Worm (Caenorhabditis elegans): ENCODE results near the gene hsb-1.

Gene hsb-1

ce11 chrIV:12551944-12552343, 15.1 kb downstream of the hsb-1 start:
- TF ChIP-seq fos-1 (tag; optimal IDR thresholded peaks at IDR 0.05), result no peak
- no peak for TF ChIP-seq egl-27 (tag; optimal IDR thresholded peaks at IDR 0.05)
- TF ChIP-seq snpc-4 (tag; optimal IDR thresholded peaks at IDR 0.05), result no peak
- TF ChIP-seq mdl-1 (tag; optimal IDR thresholded peaks at IDR 0.05), result no peak
- TF ChIP-seq blmp-1 (tag; optimal IDR thresholded peaks at IDR 0.05; ENCODE audit: insufficient read depth), result no peak
- TF ChIP-seq Y55F3AM.14 (GFP tag; optimal IDR thresholded peaks at IDR 0.05), result no peak
- no peak for TF ChIP-seq aly-2 (tag; optimal IDR thresholded peaks at IDR 0.05)
- TF ChIP-seq alr-1 (tag; optimal IDR thresholded peaks at IDR 0.05), result no peak
- TF ChIP-seq nhr-12 (tag; optimal IDR thresholded peaks at IDR 0.05), result no peak
- no peak for TF ChIP-seq skn-1 (tag; optimal IDR thresholded peaks at IDR 0.05)
- TF ChIP-seq ztf-4 (tag; optimal IDR thresholded peaks at IDR 0.05), result no peak
- TF ChIP-seq crh-2 (tag; optimal IDR thresholded peaks at IDR 0.05), result no peak
- TF ChIP-seq ZK546.5 (tag; optimal IDR thresholded peaks at IDR 0.05), result no peak
- TF ChIP-seq dmd-4 (tag; optimal IDR thresholded peaks at IDR 0.05), result no peak
- no peak for TF ChIP-seq nhr-6 (tag; optimal IDR thresholded peaks at IDR 0.05)
- no peak for TF ChIP-seq sem-4 (tag; optimal IDR thresholded peaks at IDR 0.05)
- no peak for TF ChIP-seq nhr-25 (tag; optimal IDR thresholded peaks at IDR 0.05)
- no peak for TF ChIP-seq lsy-2 (tag; optimal IDR thresholded peaks at IDR 0.05)
- no peak for TF ChIP-seq nhr-77 (tag; optimal IDR thresholded peaks at IDR 0.05)

DNA sequence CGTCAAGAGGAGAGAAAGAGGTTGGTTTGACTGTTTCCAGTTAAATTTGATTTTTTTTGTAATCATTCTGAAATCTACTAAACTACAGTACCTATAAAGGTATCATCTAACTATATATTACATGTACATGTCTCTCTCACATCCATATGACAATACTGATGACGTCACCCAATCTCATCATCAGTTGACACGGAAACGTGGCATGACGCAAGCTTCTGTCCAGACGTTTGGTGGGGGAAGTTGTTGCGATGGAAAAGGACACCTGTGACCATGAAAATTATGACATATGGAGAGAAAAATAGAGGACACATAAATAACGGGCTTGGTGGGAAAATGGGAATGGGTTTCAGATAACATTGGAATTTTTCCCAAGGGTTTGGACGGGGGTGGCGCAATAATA, 18.0 kb downstream of the hsb-1 start:
- no peak for TF ChIP-seq ceh-16 (tag; optimal IDR thresholded peaks at IDR 0.05)
- TF ChIP-seq unc-55 (GFP tag; optimal IDR thresholded peaks at IDR 0.05), result no peak
- no peak for TF ChIP-seq nhr-10 (tag; optimal IDR thresholded peaks at IDR 0.05)
- no peak for TF ChIP-seq nhr-237 (tag; optimal IDR thresholded peaks at IDR 0.05)
- no peak for TF ChIP-seq lin-11 (tag; optimal IDR thresholded peaks at IDR 0.05)
- TF ChIP-seq ztf-4 (tag; optimal IDR thresholded peaks at IDR 0.05), result no peak
- TF ChIP-seq unc-62 (GFP tag; optimal IDR thresholded peaks at IDR 0.05), result no peak
- no peak for TF ChIP-seq mab-5 (tag; optimal IDR thresholded peaks at IDR 0.05)
- TF ChIP-seq elt-1 (tag; optimal IDR thresholded peaks at IDR 0.05), result no peak
- TF ChIP-seq lin-13 (GFP tag; optimal IDR thresholded peaks at IDR 0.05), result no peak
- no peak for TF ChIP-seq lin-39 (tag; optimal IDR thresholded peaks at IDR 0.05)
- no peak for TF ChIP-seq sem-4 (tag; optimal IDR thresholded peaks at IDR 0.05)
- no peak for TF ChIP-seq nhr-23 (tag; optimal IDR thresholded peaks at IDR 0.05)
- no peak for TF ChIP-seq alr-1 (tag; optimal IDR thresholded peaks at IDR 0.05)
- no peak for TF ChIP-seq nhr-11 (tag; optimal IDR thresholded peaks at IDR 0.05)
- no peak for TF ChIP-seq Y55F3AM.14 (GFP tag; optimal IDR thresholded peaks at IDR 0.05)
- no peak for TF ChIP-seq C34F6.9 (tag; optimal IDR thresholded peaks at IDR 0.05)
- no peak for TF ChIP-seq snpc-4 (tag; optimal IDR thresholded peaks at IDR 0.05)

DNA sequence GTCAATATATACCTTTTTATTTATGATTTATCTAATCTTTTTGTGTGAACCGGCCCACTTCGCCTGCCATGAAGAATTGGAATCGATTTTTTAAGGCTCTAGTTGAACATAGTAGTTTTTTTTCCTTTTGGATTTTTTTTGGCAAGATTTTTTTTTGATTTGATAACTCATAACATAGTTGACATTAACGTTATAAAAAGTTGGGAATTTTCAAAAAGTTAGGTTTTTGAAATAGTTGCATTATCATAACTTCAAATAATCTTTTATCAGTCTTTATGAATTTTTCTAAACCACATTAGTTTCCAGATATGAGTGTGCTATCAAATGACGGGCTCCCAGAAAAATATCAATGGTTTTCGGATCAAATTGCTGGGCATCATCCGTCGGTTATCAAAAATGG, 19.2 kb downstream of the hsb-1 start, which contains the start of gene ipmk-1:
Gene ipmk-1, plus strand, starts transcription at position 301 of the 400 bp plus-strand sequence.
- TF ChIP-seq lin-39 (tag; optimal IDR thresholded peaks at IDR 0.05), result no peak
- no peak for TF ChIP-seq ztf-1 (GFP tag; conservative IDR thresholded peaks at IDR 0.05)
- TF ChIP-seq nhr-237 (tag; optimal IDR thresholded peaks at IDR 0.05), result no peak
- no peak for TF ChIP-seq ZK546.5 (tag; optimal IDR thresholded peaks at IDR 0.05)
- no peak for TF ChIP-seq skn-1 (tag; optimal IDR thresholded peaks at IDR 0.05)
- TF ChIP-seq ceh-82 (tag; optimal IDR thresholded peaks at IDR 0.05), result no peak
- TF ChIP-seq peb-1 (tag; optimal IDR thresholded peaks at IDR 0.05), result no peak
- no peak for TF ChIP-seq unc-39 (tag; optimal IDR thresholded peaks at IDR 0.05)
- no peak for TF ChIP-seq C34F6.9 (tag; optimal IDR thresholded peaks at IDR 0.05)
- TF ChIP-seq mbf-1 (tag; optimal IDR thresholded peaks at IDR 0.05), result no peak
- no peak for TF ChIP-seq gmeb-1 (tag; optimal IDR thresholded peaks at IDR 0.05)
- no peak for TF ChIP-seq unc-62 (GFP tag; optimal IDR thresholded peaks at IDR 0.05)
- no peak for TF ChIP-seq aly-2 (tag; optimal IDR thresholded peaks at IDR 0.05)
- TF ChIP-seq nhr-129 (tag; optimal IDR thresholded peaks at IDR 0.05), result no peak
- no peak for TF ChIP-seq lin-13 (GFP tag; optimal IDR thresholded peaks at IDR 0.05)
- TF ChIP-seq alr-1 (tag; optimal IDR thresholded peaks at IDR 0.05), result no peak
- no peak for TF ChIP-seq ztf-11 (tag; optimal IDR thresholded peaks at IDR 0.05)

DNA sequence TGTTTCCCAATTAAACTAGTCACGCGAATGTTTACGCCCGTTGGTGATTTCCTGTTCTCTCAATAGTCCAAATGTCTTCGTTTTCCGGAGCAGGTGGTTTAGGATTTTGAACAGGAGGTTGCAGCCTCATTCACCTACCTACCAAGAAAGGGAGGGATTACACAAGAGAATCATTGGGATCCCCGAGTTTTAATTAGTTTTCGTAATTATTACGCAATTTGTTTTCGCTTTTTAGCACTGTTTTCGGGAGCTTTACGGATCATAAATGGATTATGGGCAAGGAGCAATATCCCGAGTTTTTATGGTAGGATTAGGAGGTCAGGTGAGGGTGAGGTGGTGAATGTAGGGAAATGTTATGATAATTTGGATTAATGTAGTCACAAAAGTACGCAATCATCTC, 21.1 kb downstream of the hsb-1 start:
- TF ChIP-seq ceh-16 (tag; optimal IDR thresholded peaks at IDR 0.05) (no peak), ama-1 (optimal IDR thresholded peaks at IDR 0.05) (no peak), blmp-1 (tag; optimal IDR thresholded peaks at IDR 0.05; ENCODE audit: insufficient read depth) (no peak), nhr-10 (tag; optimal IDR thresholded peaks at IDR 0.05) (no peak), F13H6.1 (tag; optimal IDR thresholded peaks at IDR 0.05) (no peak), zag-1 (tag; optimal IDR thresholded peaks at IDR 0.05) (no peak), unc-55 (GFP tag; optimal IDR thresholded peaks at IDR 0.05) (no peak)
